Fruit fly (Drosophila melanogaster) whole organism, embryonic: ENCODE measurements around the gene CG10333.

Source experiments
- Atf-2 ChIP-seq: fragments of 200-800 bp; sonication (Bioruptor generic); optimal IDR thresholded peaks from 2 replicates; lab custom pipeline; 2016; ENCODE audit warnings: missing biosample characterization, missing genetic modification characterization
- Bdp1 ChIP-seq: fragments of 200-800 bp; sonication (Bioruptor generic); optimal IDR thresholded peaks from 3 replicates; lab custom pipeline; 2016; ENCODE audit warnings: missing biosample characterization, missing genetic modification characterization
- CG10209 ChIP-seq: fragments of 200-800 bp; sonication (Bioruptor generic); optimal IDR thresholded peaks from 3 replicates; lab custom pipeline; 2017; ENCODE audit warnings: missing biosample characterization, mild to moderate bottlenecking, missing genetic modification characterization, missing genetic modification reagents
- CG10321 ChIP-seq: fragments of 200-800 bp; sonication (Bioruptor generic); IDR thresholded peaks from 2 replicates; pipeline ENCODE4 v1.3.6; 2022; ENCODE audit warnings: missing biosample characterization, missing genetic modification characterization
- CG10366 ChIP-seq: fragments of 200-800 bp; sonication (Bioruptor generic); IDR thresholded peaks from 2 replicates; pipeline ENCODE4 v1.3.6; 2022; ENCODE audit warnings: missing biosample characterization, missing genetic modification characterization
- CG10565 ChIP-seq: fragments of 200-800 bp; sonication (Bioruptor generic); optimal IDR thresholded peaks from 3 replicates; lab custom pipeline; 2016; ENCODE audit warnings: missing biosample characterization, mild to moderate bottlenecking, missing genetic modification characterization
- CG10979 ChIP-seq: fragments of 200-800 bp; sonication (Bioruptor generic); optimal IDR thresholded peaks from 2 replicates; lab custom pipeline; 2018; ENCODE audit warnings: missing biosample characterization, mild to moderate bottlenecking, missing genetic modification characterization, moderate library complexity
- CG11696 ChIP-seq: fragments of 200-800 bp; sonication (Bioruptor generic); IDR thresholded peaks from 2 replicates; pipeline ENCODE4 v1.3.6; 2022; ENCODE audit warnings: missing biosample characterization, missing genetic modification characterization
- CG12236 ChIP-seq: fragments of 200-800 bp; sonication (Bioruptor generic); optimal IDR thresholded peaks from 2 replicates; lab custom pipeline; 2016; ENCODE audit warnings: missing biosample characterization, missing genetic modification characterization
- CG12769 ChIP-seq: fragments of 200-800 bp; sonication (Bioruptor generic); optimal IDR thresholded peaks from 2 replicates; lab custom pipeline; 2019; ENCODE audit warnings: missing biosample characterization, mild to moderate bottlenecking, missing genetic modification characterization, moderate library complexity
- CG13123 ChIP-seq: fragments of 200-800 bp; sonication (Bioruptor generic); optimal IDR thresholded peaks from 2 replicates; lab custom pipeline; 2016; ENCODE audit warnings: missing biosample characterization, missing genetic modification characterization
- CG14667 ChIP-seq: fragments of 200-800 bp; sonication (Bioruptor generic); IDR thresholded peaks from 2 replicates; pipeline ENCODE4 v1.3.6; 2022; ENCODE audit warnings: missing biosample characterization, missing genetic modification characterization
- CG15011 ChIP-seq: fragments of 200-800 bp; sonication (Bioruptor generic); optimal IDR thresholded peaks from 3 replicates; lab custom pipeline; 2018; ENCODE audit warnings: missing biosample characterization, mild to moderate bottlenecking, missing genetic modification characterization
- CG17361 ChIP-seq: fragments of 200-800 bp; sonication (Bioruptor generic); IDR thresholded peaks from 3 replicates; pipeline ENCODE4 v1.3.6; 2022; ENCODE audit warnings: missing biosample characterization, missing genetic modification characterization
- CG17385 ChIP-seq: fragments of 200-800 bp; sonication (Bioruptor generic); optimal IDR thresholded peaks from 3 replicates; lab custom pipeline; 2018; ENCODE audit warnings: missing biosample characterization, mild to moderate bottlenecking, missing genetic modification characterization
- CG1832 ChIP-seq: fragments of 200-800 bp; sonication (Bioruptor generic); optimal IDR thresholded peaks from 2 replicates; lab custom pipeline; 2017; ENCODE audit warnings: missing biosample characterization, mild to moderate bottlenecking, missing genetic modification characterization, inconsistent platforms
- CG18476 ChIP-seq: fragments of 200-800 bp; sonication (Bioruptor generic); optimal IDR thresholded peaks from 2 replicates; lab custom pipeline; 2016; ENCODE audit warnings: missing biosample characterization, mild to moderate bottlenecking, missing genetic modification characterization
- CG18619 ChIP-seq: fragments of 200-800 bp; sonication (Bioruptor generic); optimal IDR thresholded peaks from 3 replicates; lab custom pipeline; 2017; ENCODE audit warnings: missing biosample characterization, mild to moderate bottlenecking, missing genetic modification characterization
- CG30403 ChIP-seq: fragments of 200-800 bp; sonication (Bioruptor generic); optimal IDR thresholded peaks from 3 replicates; lab custom pipeline; 2016; ENCODE audit warnings: missing biosample characterization, missing genetic modification characterization
- CG32772 ChIP-seq: fragments of 200-800 bp; sonication (Bioruptor generic); IDR thresholded peaks from 2 replicates; pipeline ENCODE4 v1.3.6; 2022; ENCODE audit warnings: missing biosample characterization, missing genetic modification characterization
- CG3407 ChIP-seq: fragments of 200-800 bp; sonication (Bioruptor generic); optimal IDR thresholded peaks from 2 replicates; lab custom pipeline; 2018; ENCODE audit warnings: missing biosample characterization, mild to moderate bottlenecking, missing genetic modification characterization
- CG42726 ChIP-seq: fragments of 200-800 bp; sonication (Bioruptor generic); IDR thresholded peaks from 2 replicates; pipeline ENCODE4 v1.3.6; 2022; ENCODE audit warnings: missing biosample characterization, missing genetic modification characterization; ENCODE audit not compliant: partially characterized antibody
- CG6175 ChIP-seq: fragments of 200-800 bp; sonication (Bioruptor generic); IDR thresholded peaks from 3 replicates; pipeline ENCODE4 v1.3.6; 2022; ENCODE audit warnings: missing biosample characterization, missing genetic modification characterization
- CG8290 ChIP-seq, 3 experiments: fragments of 200-800 bp; sonication (Bioruptor generic); optimal IDR thresholded peaks; 2 replicates each; lab custom pipeline; 2016 to 2019; ENCODE audit warnings: missing biosample characterization in 3 of 3, missing genetic modification characterization in 3 of 3, mild to moderate bottlenecking in 2 of 3, moderate library complexity in 1 of 3
- CG9876 ChIP-seq: fragments of 200-800 bp; sonication (Bioruptor generic); optimal IDR thresholded peaks from 2 replicates; lab custom pipeline; 2016; ENCODE audit warnings: missing biosample characterization, missing genetic modification characterization
- CTCF ChIP-seq: fragments of 200-800 bp; sonication (Bioruptor generic); optimal IDR thresholded peaks from 2 replicates; lab custom pipeline; 2017; ENCODE audit warnings: missing biosample characterization, mild to moderate bottlenecking, missing genetic modification characterization, moderate library complexity
- Doc3 ChIP-seq: fragments of 200-800 bp; sonication (Bioruptor generic); IDR thresholded peaks from 3 replicates; pipeline ENCODE4 v1.3.6; 2022; ENCODE audit warnings: missing biosample characterization, missing genetic modification characterization; ENCODE audit not compliant: partially characterized antibody
- Ets65A ChIP-seq: fragments of 200-800 bp; sonication (Bioruptor generic); peaks from one replicate; lab custom pipeline; 2016; ENCODE audit warnings: missing biosample characterization, missing genetic modification characterization
- HHEX ChIP-seq: fragments of 200-800 bp; sonication (Bioruptor generic); optimal IDR thresholded peaks from 3 replicates; lab custom pipeline; 2017; ENCODE audit warnings: missing biosample characterization, mild to moderate bottlenecking, missing genetic modification characterization, missing genetic modification reagents
- HLHmδ ChIP-seq: fragments of 200-800 bp; sonication (Bioruptor generic); optimal IDR thresholded peaks from 2 replicates; lab custom pipeline; 2018; ENCODE audit warnings: missing biosample characterization, mild to moderate bottlenecking, missing genetic modification characterization, moderate library complexity
- Hr78 ChIP-seq, 2 experiments: fragments of 200-800 bp in 1 of 2; fragments of >200 bp in 1 of 2; sonication (Bioruptor generic) in 1 of 2; optimal IDR thresholded peaks; 2 replicates each; lab custom pipeline; 2017 to 2019; ENCODE audit warnings: missing biosample characterization in 2 of 2, missing genetic modification characterization in 2 of 2, mild to moderate bottlenecking in 1 of 2, moderate library complexity in 1 of 2
- Side ChIP-seq: fragments of 200-800 bp; sonication (Bioruptor generic); optimal IDR thresholded peaks from 2 replicates; lab custom pipeline; 2016; ENCODE audit warnings: missing biosample characterization, missing genetic modification characterization
- Sry-β ChIP-seq: fragments of 200-800 bp; sonication (Bioruptor generic); optimal IDR thresholded peaks from 2 replicates; lab custom pipeline; 2018; ENCODE audit warnings: missing biosample characterization, mild to moderate bottlenecking, missing genetic modification characterization, moderate library complexity
- Xrp1 ChIP-seq: fragments of 200-800 bp; sonication (Bioruptor generic); IDR thresholded peaks from 2 replicates; pipeline ENCODE4 v1.3.6; 2022; ENCODE audit warnings: missing biosample characterization, missing genetic modification characterization
- ash1 ChIP-seq: fragments of 200-800 bp; sonication (Bioruptor generic); optimal IDR thresholded peaks from 2 replicates; lab custom pipeline; 2018; ENCODE audit warnings: missing biosample characterization, mild to moderate bottlenecking, missing genetic modification characterization
- btn ChIP-seq: fragments of 200-800 bp; sonication (Bioruptor generic); optimal IDR thresholded peaks from 2 replicates; lab custom pipeline; 2016; ENCODE audit warnings: missing biosample characterization, missing genetic modification characterization
- dan ChIP-seq: fragments of 200-800 bp; sonication (Bioruptor generic); IDR thresholded peaks from 2 replicates; pipeline ENCODE4 v1.3.6; 2022; ENCODE audit warnings: missing biosample characterization, missing genetic modification characterization
- disco-r ChIP-seq: fragments of 200-800 bp; sonication (Bioruptor generic); optimal IDR thresholded peaks from 2 replicates; lab custom pipeline; 2016; ENCODE audit warnings: missing biosample characterization, missing genetic modification characterization
- dysf ChIP-seq: fragments of 200-800 bp; sonication (Bioruptor generic); IDR thresholded peaks from 3 replicates; pipeline ENCODE4 v1.3.6; 2022; ENCODE audit warnings: missing biosample characterization, missing genetic modification characterization
- exex ChIP-seq: fragments of 200-800 bp; sonication (Bioruptor generic); optimal IDR thresholded peaks from 4 replicates; lab custom pipeline; 2018; ENCODE audit warnings: missing biosample characterization, mild to moderate bottlenecking, missing genetic modification characterization, moderate library complexity
- fd3F ChIP-seq: fragments of 200-800 bp; sonication (Bioruptor generic); optimal IDR thresholded peaks from 2 replicates; lab custom pipeline; 2018; ENCODE audit warnings: missing biosample characterization, mild to moderate bottlenecking, missing genetic modification characterization, moderate library complexity
- gfzf ChIP-seq: fragments of 200-800 bp; sonication (Bioruptor generic); optimal IDR thresholded peaks from 2 replicates; lab custom pipeline; 2016; ENCODE audit warnings: missing biosample characterization, mild to moderate bottlenecking, missing genetic modification characterization, moderate library complexity
- oc ChIP-seq: fragments of 200-800 bp; sonication (Bioruptor generic); optimal IDR thresholded peaks from 2 replicates; lab custom pipeline; 2018; ENCODE audit warnings: missing biosample characterization, mild to moderate bottlenecking, missing genetic modification characterization, moderate library complexity
- odd ChIP-seq: fragments of 200-800 bp; sonication (Bioruptor generic); optimal IDR thresholded peaks from 2 replicates; lab custom pipeline; 2017; ENCODE audit warnings: missing biosample characterization, mild to moderate bottlenecking, missing genetic modification characterization
- p53 ChIP-seq: fragments of 200-800 bp; sonication (Bioruptor generic); optimal IDR thresholded peaks from 2 replicates; lab custom pipeline; 2016; ENCODE audit warnings: missing biosample characterization, missing genetic modification characterization
- pnt ChIP-seq: fragments of 200-800 bp; sonication (Bioruptor generic); optimal IDR thresholded peaks from 3 replicates; lab custom pipeline; 2016; ENCODE audit warnings: missing biosample characterization, missing genetic modification characterization
- rib ChIP-seq: fragments of 200-800 bp; sonication (Bioruptor generic); IDR thresholded peaks from 2 replicates; pipeline ENCODE4 v1.3.6; 2022; ENCODE audit warnings: missing biosample characterization, missing genetic modification characterization
- slou ChIP-seq: fragments of 200-800 bp; sonication (Bioruptor generic); optimal IDR thresholded peaks from 3 replicates; lab custom pipeline; 2016; ENCODE audit warnings: missing biosample characterization, missing genetic modification characterization
- trh ChIP-seq: fragments of 200-800 bp; sonication (Bioruptor generic); optimal IDR thresholded peaks from 2 replicates; lab custom pipeline; 2016; ENCODE audit warnings: missing biosample characterization, missing genetic modification characterization
- yki ChIP-seq: fragments of >200 bp; optimal IDR thresholded peaks from 3 replicates; lab custom pipeline; 2018
- z ChIP-seq: fragments of 200-800 bp; sonication (Bioruptor generic); IDR thresholded peaks from 3 replicates; pipeline ENCODE4 v1.3.6; 2022; ENCODE audit warnings: missing biosample characterization, missing genetic modification characterization

CG10333 gene

DNA sequence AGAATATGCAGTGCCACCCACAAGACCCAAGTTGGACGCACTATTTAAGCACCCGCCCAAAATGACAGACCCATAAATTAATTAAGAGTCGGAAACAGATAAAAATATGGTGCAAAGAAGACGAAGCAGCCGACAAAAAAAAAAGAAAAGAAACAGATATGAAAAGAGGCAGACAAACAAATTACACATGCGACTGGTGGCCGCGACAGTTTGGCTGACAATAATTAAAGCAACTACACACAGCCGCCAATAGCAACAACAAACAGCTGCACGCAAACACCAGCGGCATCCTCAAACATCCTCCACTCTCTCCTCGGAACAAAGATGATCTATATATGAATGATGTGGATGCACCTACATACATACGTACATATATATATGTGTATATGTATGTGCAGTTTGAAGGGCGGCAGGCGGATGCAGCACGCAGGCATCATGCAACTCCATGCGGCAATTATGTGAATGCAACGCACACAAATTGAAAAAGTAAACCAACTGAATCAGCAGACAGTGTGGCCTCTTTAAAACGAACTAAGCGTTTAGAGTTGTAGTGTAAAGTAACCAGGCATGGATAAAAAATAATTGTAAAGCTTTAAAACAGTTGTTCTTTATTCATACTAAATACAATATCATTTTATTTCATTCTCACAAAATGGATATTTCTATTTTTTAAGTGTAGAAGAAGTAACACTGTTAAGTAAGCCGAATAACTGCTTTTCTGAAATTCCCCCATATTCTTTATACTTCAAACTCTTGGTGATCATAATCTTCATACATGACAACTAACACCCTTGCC, 41.4 kb downstream of the CG10333 start (continued):
- TF ChIP-seq CG13123 (GFP tag; lab: Kevin White, UChicago) (no peak), Atf-2 (GFP tag; lab: Kevin White, UChicago) (no peak), CG10979 (peak; percentile 52), rib (no peak), pnt (no peak), CG10366 (GFP tag; lab: Robert Waterston, UW) (peak; percentile 22; the same call in 1 of the 2 replicates), ash1 (no peak), CG10209 (GFP tag; lab: Kevin White, UChicago) (no peak), CG11696 (GFP tag; lab: Robert Waterston, UW) (no peak), btn (GFP tag; lab: Kevin White, UChicago) (no peak), z (GFP tag; lab: Robert Waterston, UW) (no peak), CG17361 (GFP tag; lab: Robert Waterston, UW) (no peak), Side (GFP tag; lab: Kevin White, UChicago) (no peak), CG18476 (GFP tag; lab: Kevin White, UChicago) (no peak), odd (GFP tag; lab: Kevin White, UChicago) (no peak), dysf (GFP tag; lab: Robert Waterston, UW) (no peak), gfzf (GFP tag; lab: Kevin White, UChicago) (no peak), Doc3 (GFP tag; lab: Robert Waterston, UW) (no peak), HLHmδ (GFP tag; lab: Kevin White, UChicago) (no peak), disco-r (no peak), CG15011 (GFP tag; lab: Kevin White, UChicago) (no peak), CG32772 (GFP tag; lab: Robert Waterston, UW) (no peak), Xrp1 (GFP tag; lab: Robert Waterston, UW) (no peak), CG18619 (peak; percentile 14), yki (lab: Kevin White, UChicago) (no peak), CG10565 (GFP tag; lab: Kevin White, UChicago) (no peak), Hr78 (GFP tag; optimal IDR thresholded peaks at IDR 0.05; lab: Kevin White, UChicago) (peak in 1 of 2 experiments; percentile 52), Sry-β (GFP tag; lab: Kevin White, UChicago) (no peak), HHEX (GFP tag; lab: Kevin White, UChicago) (no peak), fd3F (GFP tag; lab: Kevin White, UChicago) (no peak), slou (GFP tag; lab: Kevin White, UChicago) (no peak), CTCF (GFP tag; lab: Kevin White, UChicago) (no peak), CG8290 (GFP tag; optimal IDR thresholded peaks at IDR 0.05; lab: Kevin White, UChicago) (peak; percentile 4), CG8290 (tag; optimal IDR thresholded peaks at IDR 0.05; lab: Kevin White, UChicago) (no peak), Ets65A (GFP tag; lab: Kevin White, UChicago) (no peak), exex (tag; lab: Kevin White, UChicago) (no peak), CG6175 (GFP tag; lab: Robert Waterston, UW) (no peak), dan (no peak), CG3407 (no peak), oc (tag; lab: Kevin White, UChicago) (peak; percentile 20), CG12236 (GFP tag; lab: Kevin White, UChicago) (no peak), CG14667 (GFP tag; lab: Robert Waterston, UW) (no peak), CG1832 (GFP tag; lab: Kevin White, UChicago) (no peak), CG17385 (GFP tag; lab: Kevin White, UChicago) (peak; percentile 35), CG30403 (peak; percentile 47), CG10321 (GFP tag; lab: Robert Waterston, UW) (no peak), CG42726 (no peak), CG12769 (tag; lab: Kevin White, UChicago) (no peak), CG9876 (GFP tag; lab: Kevin White, UChicago) (no peak), p53 (GFP tag; lab: Kevin White, UChicago) (no peak), trh (GFP tag; lab: Kevin White, UChicago) (no peak), Bdp1 (GFP tag; lab: Kevin White, UChicago) (no peak)
